Worm (Caenorhabditis elegans) whole organism, L4 larva: ENCODE measurements around the gene srw-95.

Experiments used
- Y75B8A.6 ChIP-seq: fragments of 200-800 bp; sonication (Bioruptor generic); IDR thresholded peaks from 2 replicates; pipeline ENCODE4 v1.3.6; 2022; ENCODE audit warnings: missing genetic modification reagents, missing genetic modification characterization, missing compliant biosample characterization
- ama-1 ChIP-seq: fragments of 150-350 bp; optimal IDR thresholded peaks from 2 replicates; lab custom pipeline; 2014; ENCODE audit warnings: inconsistent platforms, mixed read lengths
- ceh-20 ChIP-seq: fragments of 200-800 bp; sonication (Bioruptor generic); IDR thresholded peaks from 2 replicates; pipeline ENCODE4 v1.3.6; 2022; ENCODE audit warnings: missing genetic modification reagents, missing genetic modification characterization, missing compliant biosample characterization
- madf-5 ChIP-seq, 2 experiments: fragments of 200-800 bp; sonication (Bioruptor generic); IDR thresholded peaks; 2 replicates each; pipeline ENCODE4 v1.3.6; 2022; ENCODE audit warnings: missing compliant biosample characterization in 2 of 2, missing genetic modification characterization in 2 of 2
- mep-1 ChIP-seq: fragments of 150-350 bp; sonication (generic microtip); optimal IDR thresholded peaks from 3 replicates; lab custom pipeline; 2014; ENCODE audit warnings: missing biosample characterization, missing genetic modification characterization
- nhr-11 ChIP-seq: fragments of 150-350 bp; optimal IDR thresholded peaks from 2 replicates; lab custom pipeline; 2014; ENCODE audit warnings: missing biosample characterization, missing genetic modification characterization
- nhr-42 ChIP-seq: fragments of 200-800 bp; sonication (Bioruptor generic); IDR thresholded peaks from 2 replicates; pipeline ENCODE4 v1.3.6; 2022; ENCODE audit warnings: missing genetic modification characterization, missing compliant biosample characterization
- nhr-6 ChIP-seq: fragments of 150-350 bp; optimal IDR thresholded peaks from 2 replicates; lab custom pipeline; 2014; ENCODE audit warnings: missing biosample characterization, missing genetic modification characterization
- pqm-1 ChIP-seq: sonication (generic microtip); optimal IDR thresholded peaks from 2 replicates; lab custom pipeline; 2017; ENCODE audit warnings: missing biosample characterization, missing genetic modification characterization
- tra-1 ChIP-seq: fragments of 200-800 bp; sonication (Bioruptor generic); IDR thresholded peaks from 2 replicates; pipeline ENCODE4 v1.3.6; 2022; ENCODE audit warnings: missing genetic modification reagents, missing genetic modification characterization, missing compliant biosample characterization
- unc-39 ChIP-seq: sonication (generic microtip); optimal IDR thresholded peaks from 2 replicates; lab custom pipeline; 2017; ENCODE audit warnings: missing biosample characterization, missing genetic modification characterization
- zag-1 ChIP-seq: fragments of 150-350 bp; optimal IDR thresholded peaks from 2 replicates; lab custom pipeline; 2014; ENCODE audit warnings: missing biosample characterization, missing genetic modification characterization

- TF ChIP-seq unc-39 (tag; lab: Kevin White, UChicago) (no peak), madf-5 (GFP tag; IDR thresholded peaks at IDR 0.05; lab: Robert Waterston, UW) (no peak), ceh-20 (GFP tag; lab: Robert Waterston, UW) (no peak), ama-1 (lab: Kevin White, UChicago) (no peak), nhr-11 (tag; lab: Kevin White, UChicago) (no peak), nhr-6 (tag; lab: Kevin White, UChicago) (no peak), Y75B8A.6 (GFP tag; lab: Robert Waterston, UW) (no peak), nhr-42 (GFP tag; lab: Robert Waterston, UW) (no peak), tra-1 (GFP tag; lab: Robert Waterston, UW) (no peak), mep-1 (tag; lab: Kevin White, UChicago) (no peak), pqm-1 (tag; lab: Kevin White, UChicago) (no peak), zag-1 (no peak)
Observed at ce11 chrIV:4829641-4830040, 17.8 kb downstream of the srw-95 start.
